Fruit fly (Drosophila melanogaster): Measurements from ENCODE around the gene Ccdc114.

DNA sequence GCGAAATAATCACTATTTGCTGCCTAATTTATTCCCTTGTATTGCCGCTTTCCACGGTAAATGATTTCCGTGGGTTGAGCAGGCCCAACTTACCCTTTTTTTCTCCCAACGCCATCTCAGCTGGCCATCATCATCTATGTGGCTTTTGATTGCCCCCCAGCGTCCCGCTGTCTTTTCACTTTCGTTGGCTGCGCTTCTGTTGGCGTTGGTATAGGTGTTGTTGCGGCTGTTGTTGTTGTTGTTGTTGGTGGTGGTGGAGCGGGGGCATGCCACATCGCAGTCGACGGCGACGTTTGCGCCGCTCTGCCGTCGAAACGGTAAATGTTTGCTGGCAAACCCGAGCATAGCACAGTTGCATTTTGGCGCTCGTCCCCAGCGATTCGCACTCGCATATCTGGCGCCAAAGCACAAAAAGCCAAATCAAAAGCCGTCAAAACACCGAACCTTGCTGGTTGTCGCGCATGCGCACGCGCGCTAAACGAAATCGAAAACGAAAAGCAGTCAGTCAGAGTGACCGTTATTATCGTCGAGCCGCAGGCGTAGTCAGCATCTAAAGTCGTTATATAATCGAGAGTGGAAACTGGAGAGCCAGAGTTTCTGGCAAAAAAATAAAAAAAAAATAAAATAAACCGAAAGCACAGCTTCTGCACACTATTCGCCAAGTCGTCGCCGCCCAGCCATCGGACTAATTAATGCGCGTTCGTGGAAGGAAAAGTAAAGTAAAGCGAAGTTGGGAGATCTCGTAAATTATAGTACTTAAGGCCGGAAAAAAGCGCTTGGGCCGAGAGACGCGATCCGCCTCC lies 30.3 kb downstream of the Ccdc114 start, which contains the start of gene CG14892:
- no peak for TF ChIP-seq usp (GFP tag; optimal IDR thresholded peaks at IDR 0.05)
- no peak for TF ChIP-seq psq (optimal IDR thresholded peaks at IDR 0.05)

All from whole organism.